Worm (Caenorhabditis elegans) whole organism, mixed stage, embryonic: Measurements from ENCODE around the gene Y45F10C.1.

ENCODE experiments used
- ces-1 ChIP-seq: fragments of 150-350 bp; optimal IDR thresholded peaks from 2 replicates; lab custom pipeline; 2014; ENCODE audit warnings: missing biosample characterization, missing genetic modification reagents, missing genetic modification characterization
- drap-1 ChIP-seq: fragments of 200-800 bp; sonication (Bioruptor generic); optimal IDR thresholded peaks from 3 replicates; lab custom pipeline; 2018; ENCODE audit warnings: mild to moderate bottlenecking, missing genetic modification characterization, missing compliant biosample characterization
- lsy-2 ChIP-seq: fragments of 150-350 bp; optimal IDR thresholded peaks from 2 replicates; lab custom pipeline; 2014; ENCODE audit warnings: missing biosample characterization, missing genetic modification characterization
- pha-4 ChIP-seq: fragments of 150-350 bp; optimal IDR thresholded peaks from 2 replicates; lab custom pipeline; 2018; ENCODE audit warnings: missing biosample characterization, missing genetic modification reagents, missing genetic modification characterization
- unc-39 ChIP-seq: fragments of 150-350 bp; optimal IDR thresholded peaks from 2 replicates; lab custom pipeline; 2014; ENCODE audit warnings: missing biosample characterization, missing genetic modification characterization
- unc-62 ChIP-seq: fragments of 150-350 bp; optimal IDR thresholded peaks from 2 replicates; lab custom pipeline; 2014; ENCODE audit warnings: missing biosample characterization, missing genetic modification reagents, missing genetic modification characterization

DNA sequence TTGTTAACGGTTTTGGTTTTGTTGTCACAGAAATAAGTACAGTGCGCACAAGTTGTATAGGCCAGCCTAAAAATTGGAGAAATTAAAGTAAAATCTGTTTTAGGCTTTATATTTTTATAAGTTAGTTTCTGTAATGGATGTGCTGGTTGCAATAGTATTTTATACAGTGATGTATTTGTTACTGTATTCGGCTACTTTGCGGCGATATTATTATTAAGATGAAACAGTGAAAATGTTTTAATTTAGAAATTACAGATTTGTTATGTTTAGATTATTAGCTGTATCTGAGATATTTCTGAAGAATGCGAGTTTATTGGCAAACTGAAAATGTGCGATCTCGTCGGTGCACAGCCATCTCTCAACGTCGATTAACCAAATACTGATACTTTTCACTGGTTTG lies 11.8 kb downstream of the Y45F10C.1 start, which contains the start of gene ule-4:
- TF ChIP-seq drap-1 (no peak), lsy-2 (tag; lab: Kevin White, UChicago) (no peak), unc-39 (tag; lab: Kevin White, UChicago) (no peak), ces-1 (GFP tag; lab: Kevin White, UChicago) (no peak), unc-62 (GFP tag; lab: Kevin White, UChicago) (no peak), pha-4 (tag; lab: Kevin White, UChicago) (no peak)
